Fruit fly (Drosophila melanogaster) whole organism, embryonic: Measurements from ENCODE around the gene spirit.

Experiments
- Antp ChIP-seq: fragments of 200-800 bp; sonication (Bioruptor generic); optimal IDR thresholded peaks from 3 replicates; lab custom pipeline; 2016; ENCODE audit warnings: missing biosample characterization, missing genetic modification characterization
- Asciz ChIP-seq: fragments of 200-800 bp; sonication (Bioruptor generic); optimal IDR thresholded peaks from 2 replicates; lab custom pipeline; 2017; ENCODE audit warnings: missing biosample characterization, mild to moderate bottlenecking, missing genetic modification characterization, missing genetic modification reagents
- Bteb2 ChIP-seq: fragments of 200-800 bp; sonication (Bioruptor generic); optimal IDR thresholded peaks from 2 replicates; lab custom pipeline; 2016; ENCODE audit warnings: missing biosample characterization, missing genetic modification characterization
- CG11247 ChIP-seq: fragments of 200-800 bp; sonication (Bioruptor generic); IDR thresholded peaks from 2 replicates; pipeline ENCODE4 v1.3.6; 2022; ENCODE audit warnings: missing biosample characterization, missing genetic modification characterization
- CG11456 ChIP-seq: fragments of 200-800 bp; sonication (Bioruptor generic); IDR thresholded peaks from 3 replicates; pipeline ENCODE4 v1.3.6; 2022; ENCODE audit warnings: missing biosample characterization, missing genetic modification characterization
- CG12236 ChIP-seq: fragments of 200-800 bp; sonication (Bioruptor generic); optimal IDR thresholded peaks from 2 replicates; lab custom pipeline; 2016; ENCODE audit warnings: missing biosample characterization, missing genetic modification characterization
- CG12391 ChIP-seq: fragments of 200-800 bp; sonication (Bioruptor generic); optimal IDR thresholded peaks from 3 replicates; lab custom pipeline; 2018; ENCODE audit warnings: missing biosample characterization, mild to moderate bottlenecking, missing genetic modification characterization, moderate library complexity
- CG13424 ChIP-seq: fragments of 200-800 bp; sonication (Bioruptor generic); optimal IDR thresholded peaks from 2 replicates; lab custom pipeline; 2019; ENCODE audit warnings: missing biosample characterization, mild to moderate bottlenecking, missing genetic modification characterization, moderate library complexity
- CG14014 ChIP-seq: fragments of 200-800 bp; sonication (Bioruptor generic); IDR thresholded peaks from 2 replicates; pipeline ENCODE4 v1.3.6; 2022; ENCODE audit warnings: missing biosample characterization, missing genetic modification characterization
- CG14860 ChIP-seq: fragments of 200-800 bp; sonication (Bioruptor generic); IDR thresholded peaks from 3 replicates; pipeline ENCODE4 v1.3.6; 2022; ENCODE audit warnings: missing biosample characterization, missing genetic modification characterization; ENCODE audit not compliant: partially characterized antibody
- CG16863 ChIP-seq: fragments of 200-800 bp; sonication (Bioruptor generic); optimal IDR thresholded peaks from 3 replicates; lab custom pipeline; 2016; ENCODE audit warnings: missing biosample characterization, missing genetic modification characterization
- CG2120 ChIP-seq: fragments of 200-800 bp; sonication (Bioruptor generic); optimal IDR thresholded peaks from 3 replicates; lab custom pipeline; 2016; ENCODE audit warnings: missing biosample characterization, missing genetic modification characterization
- CG30403 ChIP-seq: fragments of 200-800 bp; sonication (Bioruptor generic); optimal IDR thresholded peaks from 3 replicates; lab custom pipeline; 2016; ENCODE audit warnings: missing biosample characterization, missing genetic modification characterization
- CG31441 ChIP-seq: fragments of 200-800 bp; sonication (Bioruptor generic); IDR thresholded peaks from 2 replicates; pipeline ENCODE4 v1.3.6; 2022; ENCODE audit warnings: missing biosample characterization, missing genetic modification characterization
- CG32532 ChIP-seq: fragments of 200-800 bp; sonication (Bioruptor generic); IDR thresholded peaks from 2 replicates; pipeline ENCODE4 v1.3.6; 2022; ENCODE audit warnings: missing biosample characterization, missing genetic modification characterization
- CG32772 ChIP-seq: fragments of 200-800 bp; sonication (Bioruptor generic); IDR thresholded peaks from 2 replicates; pipeline ENCODE4 v1.3.6; 2022; ENCODE audit warnings: missing biosample characterization, missing genetic modification characterization
- CG34422 ChIP-seq: fragments of 200-800 bp; sonication (Bioruptor generic); IDR thresholded peaks from 3 replicates; pipeline ENCODE4 v1.3.6; 2022; ENCODE audit warnings: missing biosample characterization, missing genetic modification characterization
- CG3847 ChIP-seq: fragments of 200-800 bp; sonication (Bioruptor generic); IDR thresholded peaks from 2 replicates; pipeline ENCODE4 v1.3.6; 2022; ENCODE audit warnings: missing biosample characterization, missing genetic modification characterization
- CG42726 ChIP-seq: fragments of 200-800 bp; sonication (Bioruptor generic); IDR thresholded peaks from 2 replicates; pipeline ENCODE4 v1.3.6; 2022; ENCODE audit warnings: missing biosample characterization, missing genetic modification characterization; ENCODE audit not compliant: partially characterized antibody
- CG6272 ChIP-seq: fragments of 200-800 bp; sonication (Bioruptor generic); IDR thresholded peaks from 2 replicates; pipeline ENCODE4 v1.3.6; 2022; ENCODE audit warnings: missing biosample characterization, missing genetic modification characterization
- CG6791 ChIP-seq: fragments of 200-800 bp; sonication (Bioruptor generic); IDR thresholded peaks from 3 replicates; pipeline ENCODE4 v1.3.6; 2022; ENCODE audit warnings: missing biosample characterization, missing genetic modification characterization; ENCODE audit not compliant: partially characterized antibody
- CG8924 ChIP-seq: fragments of 200-800 bp; optimal IDR thresholded peaks from 3 replicates; lab custom pipeline; 2019; ENCODE audit warnings: missing biosample characterization, mild to moderate bottlenecking, missing genetic modification characterization, moderate library complexity
- D19B ChIP-seq: fragments of 200-800 bp; sonication (Bioruptor generic); optimal IDR thresholded peaks from 2 replicates; lab custom pipeline; 2017; ENCODE audit warnings: missing biosample characterization, mild to moderate bottlenecking, missing genetic modification characterization
- Dbx ChIP-seq: fragments of 200-800 bp; sonication (Bioruptor generic); IDR thresholded peaks from 3 replicates; pipeline ENCODE4 v1.3.6; 2022; ENCODE audit warnings: missing biosample characterization, missing genetic modification characterization
- Fer1 ChIP-seq: fragments of 200-800 bp; sonication (Bioruptor generic); optimal IDR thresholded peaks from 2 replicates; lab custom pipeline; 2017; ENCODE audit warnings: missing biosample characterization, mild to moderate bottlenecking, missing genetic modification characterization
- Gug ChIP-seq: fragments of 200-800 bp; sonication (Bioruptor generic); IDR thresholded peaks from 4 replicates; pipeline ENCODE4 v1.3.6; 2022; ENCODE audit warnings: missing biosample characterization, missing genetic modification characterization
- HHEX ChIP-seq: fragments of 200-800 bp; sonication (Bioruptor generic); optimal IDR thresholded peaks from 3 replicates; lab custom pipeline; 2017; ENCODE audit warnings: missing biosample characterization, mild to moderate bottlenecking, missing genetic modification characterization, missing genetic modification reagents
- HLH3B ChIP-seq: fragments of 200-800 bp; sonication (Bioruptor generic); IDR thresholded peaks from 2 replicates; pipeline ENCODE4 v1.3.6; 2022; ENCODE audit warnings: missing biosample characterization, missing genetic modification characterization
- Mes4 ChIP-seq: fragments of 200-800 bp; sonication (Bioruptor generic); optimal IDR thresholded peaks from 2 replicates; lab custom pipeline; 2016; ENCODE audit warnings: missing biosample characterization, missing genetic modification characterization
- Mrtf ChIP-seq: fragments of 200-800 bp; sonication (Bioruptor generic); IDR thresholded peaks from 3 replicates; pipeline ENCODE4 v1.3.6; 2022; ENCODE audit warnings: missing biosample characterization, missing genetic modification characterization
- Myb ChIP-seq: fragments of 200-800 bp; sonication (Bioruptor generic); optimal IDR thresholded peaks from 2 replicates; lab custom pipeline; 2016; ENCODE audit warnings: missing biosample characterization, missing genetic modification characterization
- Trl ChIP-seq, 3 experiments: fragments of >200 bp in 2 of 3; fragments of 200-800 bp in 1 of 3; sonication (Bioruptor generic) in 1 of 3; optimal IDR thresholded peaks; 2 replicates in 1 of 3; 3 replicates in 2 of 3; lab custom pipeline; 2016 to 2017; ENCODE audit warnings: missing biosample characterization in 1 of 3, missing genetic modification characterization in 1 of 3
- bab2 ChIP-seq: fragments of 200-800 bp; sonication (Bioruptor generic); optimal IDR thresholded peaks from 2 replicates; lab custom pipeline; 2016; ENCODE audit warnings: missing biosample characterization, missing genetic modification characterization
- chif ChIP-seq, 2 experiments: fragments of 200-800 bp; sonication (Bioruptor generic); optimal IDR thresholded peaks; 3 replicates each; lab custom pipeline; 2016; ENCODE audit warnings: missing biosample characterization in 2 of 2, missing genetic modification characterization in 2 of 2
- chn ChIP-seq: fragments of 200-800 bp; sonication (Bioruptor generic); optimal IDR thresholded peaks from 2 replicates; lab custom pipeline; 2016; ENCODE audit warnings: missing biosample characterization, missing genetic modification characterization
- dati ChIP-seq: fragments of 200-800 bp; sonication (Bioruptor generic); IDR thresholded peaks from 2 replicates; pipeline ENCODE4 v1.3.6; 2022; ENCODE audit warnings: missing biosample characterization, missing genetic modification characterization
- dpn ChIP-seq, 2 experiments: fragments of 200-800 bp; sonication (Bioruptor generic); optimal IDR thresholded peaks; 3 replicates each; lab custom pipeline; 2016; ENCODE audit warnings: missing biosample characterization in 2 of 2, missing genetic modification characterization in 2 of 2
- esg ChIP-seq: fragments of 200-800 bp; sonication (Bioruptor generic); conservative IDR thresholded peaks from 2 replicates; pipeline ENCODE4 v1.3.6; 2022; ENCODE audit warnings: missing biosample characterization, missing genetic modification characterization
- eyg ChIP-seq: fragments of 200-800 bp; sonication (Bioruptor generic); optimal IDR thresholded peaks from 3 replicates; lab custom pipeline; 2016; ENCODE audit warnings: missing biosample characterization, missing genetic modification characterization
- gsb ChIP-seq: fragments of 200-800 bp; sonication (Bioruptor generic); IDR thresholded peaks from 2 replicates; pipeline ENCODE4 v1.3.6; 2022; ENCODE audit warnings: missing biosample characterization, missing genetic modification characterization
- gt ChIP-seq: fragments of 200-800 bp; sonication (Bioruptor generic); IDR thresholded peaks from 2 replicates; pipeline ENCODE4 v1.3.6; 2022; ENCODE audit warnings: missing biosample characterization, missing genetic modification characterization
- hkb ChIP-seq, 2 experiments: fragments of 200-800 bp in 1 of 2; fragments of >200 bp in 1 of 2; sonication (Bioruptor generic) in 1 of 2; IDR thresholded peaks in 1 of 2; optimal IDR thresholded peaks in 1 of 2; 2 replicates each; pipeline versions ENCODE4 v1.3.6 to Lab custom; 2017 to 2022; ENCODE audit warnings: missing biosample characterization in 1 of 2, missing genetic modification characterization in 1 of 2
- lmd ChIP-seq: fragments of 200-800 bp; sonication (Bioruptor generic); IDR thresholded peaks from 2 replicates; pipeline ENCODE4 v1.3.6; 2022; ENCODE audit warnings: missing biosample characterization, missing genetic modification characterization
- org-1 ChIP-seq: fragments of 200-800 bp; sonication (Bioruptor generic); optimal IDR thresholded peaks from 2 replicates; lab custom pipeline; 2017; ENCODE audit warnings: missing biosample characterization, missing genetic modification characterization
- pan ChIP-seq, 4 experiments: fragments of >200 bp in 3 of 4; fragments of 200-800 bp in 1 of 4; sonication (Bioruptor generic) in 1 of 4; optimal IDR thresholded peaks in 3 of 4; IDR thresholded peaks in 1 of 4; 2 replicates each; pipeline versions ENCODE4 v1.3.6 to Lab custom; 2017 to 2022; ENCODE audit warnings: missing biosample characterization in 2 of 4, missing genetic modification characterization in 2 of 4, mixed read lengths in 1 of 4
- prd ChIP-seq, 3 experiments: fragments of >200 bp in 2 of 3; fragments of 200-800 bp in 1 of 3; sonication (Bioruptor generic) in 1 of 3; optimal IDR thresholded peaks in 2 of 3; IDR thresholded peaks in 1 of 3; 2 replicates in 2 of 3; 3 replicates in 1 of 3; pipeline versions ENCODE4 v1.3.6 to Lab custom; 2017 to 2022; ENCODE audit warnings: missing biosample characterization in 1 of 3, missing genetic modification characterization in 1 of 3
- ssp ChIP-seq: fragments of 200-800 bp; sonication (Bioruptor generic); IDR thresholded peaks from 2 replicates; pipeline ENCODE4 v1.3.6; 2022; ENCODE audit warnings: missing biosample characterization, missing genetic modification characterization
- tin ChIP-seq: fragments of 200-800 bp; sonication (Bioruptor generic); optimal IDR thresholded peaks from 3 replicates; lab custom pipeline; 2016; ENCODE audit warnings: missing biosample characterization, missing genetic modification characterization

spirit gene

DNA sequence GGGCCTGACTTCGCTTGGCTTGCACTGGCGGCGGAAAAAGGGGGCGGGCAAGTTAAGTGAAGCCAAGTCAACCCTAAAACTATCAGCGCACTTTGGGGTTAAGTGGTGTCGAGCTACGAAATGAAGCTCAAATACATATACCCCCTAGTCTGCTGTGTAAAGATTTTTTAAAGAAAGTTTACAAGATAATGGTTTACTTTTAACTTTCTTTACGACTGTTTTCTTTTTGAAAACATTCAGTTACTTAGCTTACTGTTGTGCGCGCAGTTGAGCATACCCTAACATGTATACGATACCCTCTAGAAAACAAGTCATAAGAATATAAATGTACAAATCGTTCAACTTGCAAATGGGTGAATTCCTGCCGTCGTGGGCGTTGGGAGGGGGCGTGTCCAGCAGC lies 30.7 kb downstream of the spirit start (continued):
- peak; percentile 32; the same call in 1 of the 2 replicates for TF ChIP-seq CG32772 (GFP tag; lab: Robert Waterston, UW)
- TF ChIP-seq chif (GFP tag; optimal IDR thresholded peaks at IDR 0.05; lab: Kevin White, UChicago) = peak; percentile 22 to 34
- TF ChIP-seq tin = peak; percentile 5
- TF ChIP-seq ssp (GFP tag; lab: Robert Waterston, UW) = 0 out of 2 replicates have a peak, but pooled peaks have one; percentile 6
- TF ChIP-seq CG13424 (tag; lab: Kevin White, UChicago) = peak; percentile 29
- TF ChIP-seq pan (optimal IDR thresholded peaks at IDR 0.05; lab: Kevin White, UChicago) = no peak
- TF ChIP-seq pan (GFP tag; optimal IDR thresholded peaks at IDR 0.05 in 1 of 2, IDR thresholded peaks at IDR 0.05 in 1 of 2) = peak in 1 of 2 experiments; percentile 39
- peak; percentile 41 for TF ChIP-seq Antp (GFP tag; lab: Kevin White, UChicago)
- no peak for TF ChIP-seq prd (optimal IDR thresholded peaks at IDR 0.05; lab: Kevin White, UChicago)
- peak; percentile 46; the same call in 2 of the 3 replicates for TF ChIP-seq prd (GFP tag; IDR thresholded peaks at IDR 0.05; lab: Robert Waterston, UW)
- peak; percentile 15 for TF ChIP-seq Fer1
- TF ChIP-seq chn (GFP tag; lab: Kevin White, UChicago) = peak; percentile 14
- no peak for TF ChIP-seq eyg
- TF ChIP-seq org-1 (GFP tag; lab: Kevin White, UChicago) = peak; percentile 41
- no peak for TF ChIP-seq hkb (optimal IDR thresholded peaks at IDR 0.05; lab: Kevin White, UChicago)
- TF ChIP-seq hkb (GFP tag; IDR thresholded peaks at IDR 0.05; lab: Robert Waterston, UW) = peak; percentile 58
- TF ChIP-seq Bteb2 (GFP tag; lab: Kevin White, UChicago) = no peak
- TF ChIP-seq CG6791 (GFP tag; lab: Robert Waterston, UW) = no peak
- peak; percentile 35 for TF ChIP-seq Asciz (GFP tag; lab: Kevin White, UChicago)
- TF ChIP-seq CG14014 (GFP tag; lab: Robert Waterston, UW) = peak; percentile 46; the same call in 1 of the 2 replicates
- TF ChIP-seq gt (GFP tag; lab: Robert Waterston, UW) = no peak
- TF ChIP-seq CG30403 = peak; percentile 33
- TF ChIP-seq CG8924 (tag; lab: Kevin White, UChicago) = peak; percentile 25
- no peak for TF ChIP-seq dati (GFP tag; lab: Robert Waterston, UW)
- peak; percentile 32 for TF ChIP-seq HHEX
- TF ChIP-seq Gug (GFP tag; lab: Robert Waterston, UW) = peak; percentile 30; the same call in 1 of the 4 replicates
- no peak for TF ChIP-seq CG14860
- peak; percentile 31; the same call in 1 of the 2 replicates for TF ChIP-seq CG32532 (GFP tag; lab: Robert Waterston, UW)
- peak; percentile 26; the same call in 1 of the 2 replicates for TF ChIP-seq CG31441
- no peak for TF ChIP-seq Trl (optimal IDR thresholded peaks at IDR 0.05; lab: Kevin White, UChicago)
- peak; percentile 0 for TF ChIP-seq Trl (GFP tag; optimal IDR thresholded peaks at IDR 0.05; lab: Kevin White, UChicago)
- TF ChIP-seq CG34422 (GFP tag; lab: Robert Waterston, UW) = 0 out of 3 replicates have a peak, but pooled peaks have one; percentile 26
- no peak for TF ChIP-seq CG42726 (GFP tag; lab: Robert Waterston, UW)
- TF ChIP-seq Myb (GFP tag; lab: Kevin White, UChicago) = no peak
- peak; percentile 50; the same call in 1 of the 3 replicates for TF ChIP-seq CG11456 (GFP tag; lab: Robert Waterston, UW)
- TF ChIP-seq CG16863 (GFP tag; lab: Kevin White, UChicago) = peak; percentile 10
- TF ChIP-seq lmd (GFP tag; lab: Robert Waterston, UW) = peak; percentile 48
- TF ChIP-seq CG3847 (GFP tag; lab: Robert Waterston, UW) = peak; percentile 27; the same call in 1 of the 2 replicates
- TF ChIP-seq CG12236 (GFP tag; lab: Kevin White, UChicago) = no peak
- 0 out of 3 replicates have a peak, but pooled peaks have one; percentile 32 for TF ChIP-seq Dbx (GFP tag; lab: Robert Waterston, UW)
- TF ChIP-seq esg (GFP tag; lab: Robert Waterston, UW) = peak; percentile 54; the same call in 1 of the 2 replicates
- TF ChIP-seq Mes4 (GFP tag; lab: Kevin White, UChicago) = no peak
- peak; percentile 42 for TF ChIP-seq bab2 (GFP tag; lab: Kevin White, UChicago)
- 0 out of 3 replicates have a peak, but pooled peaks have one; percentile 16 for TF ChIP-seq Mrtf (GFP tag; lab: Robert Waterston, UW)
- peak; percentile 6 to 38 for TF ChIP-seq dpn (GFP tag; optimal IDR thresholded peaks at IDR 0.05; lab: Kevin White, UChicago)
- no peak for TF ChIP-seq gsb
- TF ChIP-seq CG6272 = no peak
- TF ChIP-seq CG11247 = no peak
- TF ChIP-seq CG12391 (tag; lab: Kevin White, UChicago) = peak; percentile 33
- TF ChIP-seq CG2120 (GFP tag; lab: Kevin White, UChicago) = peak; percentile 58
- TF ChIP-seq HLH3B (GFP tag; lab: Robert Waterston, UW) = peak; percentile 63
- peak; percentile 82 for TF ChIP-seq D19B (GFP tag; lab: Kevin White, UChicago)
